Fruit fly (Drosophila melanogaster): ENCODE measurements around the gene lqfR.

Gene lqfR

dm6 chr3R:22447874-22448254, 36.8 kb downstream of the lqfR start, which contains the start of gene CG34376 (continued):
- TF ChIP-seq CG9139 (GFP tag; optimal IDR thresholded peaks at IDR 0.05), result peak; percentile 18
- peak; percentile 73; the same call in 1 of the 3 replicates for TF ChIP-seq CG8119 (GFP tag; IDR thresholded peaks at IDR 0.05)
- peak; percentile 24 for TF ChIP-seq achi (GFP tag; optimal IDR thresholded peaks at IDR 0.05)
- TF ChIP-seq Hr39 (GFP tag; optimal IDR thresholded peaks at IDR 0.05), result no peak
- TF ChIP-seq CG6808 (GFP tag; optimal IDR thresholded peaks at IDR 0.05), result no peak
- TF ChIP-seq svp (GFP tag), result peak; percentile 54
- peak; percentile 51 for TF ChIP-seq Gug (GFP tag; IDR thresholded peaks at IDR 0.05)
- peak; percentile 55 for TF ChIP-seq CG32006 (GFP tag; optimal IDR thresholded peaks at IDR 0.05)
- TF ChIP-seq dac (GFP tag; optimal IDR thresholded peaks at IDR 0.05), result no peak
- TF ChIP-seq CG11902 (GFP tag; optimal IDR thresholded peaks at IDR 0.05), result no peak
- peak; percentile 18 for TF ChIP-seq Sox14 (GFP tag; optimal IDR thresholded peaks at IDR 0.05)
- TF ChIP-seq CG6163 (GFP tag; IDR thresholded peaks at IDR 0.05), result peak; percentile 74

dm6 chr3R:22449871-22450424, 38.8 kb downstream of the lqfR start:
- TF ChIP-seq CG34406 (GFP tag; optimal IDR thresholded peaks at IDR 0.05) (no peak), svp (GFP tag) (no peak), achi (GFP tag; optimal IDR thresholded peaks at IDR 0.05) (no peak), fkh (GFP tag; optimal IDR thresholded peaks at IDR 0.05) (peak; percentile 15), CG11294 (GFP tag; IDR thresholded peaks at IDR 0.05) (no peak)

dm6 chr3R:22454397-22455334, 43.6 kb downstream of the lqfR start:
- TF ChIP-seq ss (GFP tag; optimal IDR thresholded peaks at IDR 0.05) (no peak), svp (GFP tag) (peak; percentile 98), eg (GFP tag; IDR thresholded peaks at IDR 0.05) (no peak), Eip78C (GFP tag) (no peak), Gug (GFP tag; IDR thresholded peaks at IDR 0.05) (no peak), esn (GFP tag; optimal IDR thresholded peaks at IDR 0.05) (no peak)

dm6 chr3R:22455335-22455985, 44.4 kb downstream of the lqfR start:
- TF ChIP-seq CG10669 (GFP tag; optimal IDR thresholded peaks at IDR 0.05) (peak; percentile 53), Eip93F (GFP tag; optimal IDR thresholded peaks at IDR 0.05) (no peak), ss (GFP tag; optimal IDR thresholded peaks at IDR 0.05) (peak in 1 of 2 experiments; percentile 48), lz (GFP tag; optimal IDR thresholded peaks at IDR 0.05) (peak; percentile 9), Sox14 (GFP tag; optimal IDR thresholded peaks at IDR 0.05) (peak; percentile 32), achi (GFP tag; optimal IDR thresholded peaks at IDR 0.05) (peak; percentile 52), fd85E (GFP tag; optimal IDR thresholded peaks at IDR 0.05) (no peak), Met (GFP tag; optimal IDR thresholded peaks at IDR 0.05) (no peak), Ets21C (GFP tag; optimal IDR thresholded peaks at IDR 0.05) (no peak), spab (GFP tag; optimal IDR thresholded peaks at IDR 0.05) (peak; percentile 54), CG3919 (GFP tag; optimal IDR thresholded peaks at IDR 0.05) (peak; percentile 35), svp (GFP tag) (peak; percentile 81), CG11762 (GFP tag; optimal IDR thresholded peaks at IDR 0.05; ENCODE audit: insufficient read depth) (peak; percentile 37), Eip78C (GFP tag) (peak; percentile 88), pdm3 (GFP tag; optimal IDR thresholded peaks at IDR 0.05) (peak; percentile 34), CG16779 (tag; optimal IDR thresholded peaks at IDR 0.05) (peak; percentile 35), fd59A (GFP tag; optimal IDR thresholded peaks at IDR 0.05) (peak; percentile 16), CG6808 (GFP tag; optimal IDR thresholded peaks at IDR 0.05) (peak; percentile 53), CG3032 (tag; optimal IDR thresholded peaks at IDR 0.05) (peak; percentile 38), CG6276 (GFP tag; optimal IDR thresholded peaks at IDR 0.05) (peak; percentile 27), topi (GFP tag; optimal IDR thresholded peaks at IDR 0.05) (peak; percentile 2), CG1621 (tag; optimal IDR thresholded peaks at IDR 0.05) (peak; percentile 18), CG8632 (GFP tag; optimal IDR thresholded peaks at IDR 0.05) (peak; percentile 29), CG34406 (GFP tag; optimal IDR thresholded peaks at IDR 0.05) (peak; percentile 32), CG32006 (GFP tag; optimal IDR thresholded peaks at IDR 0.05) (peak; percentile 72), CG31627 (GFP tag; optimal IDR thresholded peaks at IDR 0.05) (no peak), Ets96B (tag; optimal IDR thresholded peaks at IDR 0.05) (peak; percentile 45), Eip75B (GFP tag; optimal IDR thresholded peaks at IDR 0.05) (peak; percentile 52), Lpt (GFP tag; optimal IDR thresholded peaks at IDR 0.05) (no peak), CG8119 (GFP tag; IDR thresholded peaks at IDR 0.05) (0 out of 3 replicates have a peak, but pooled peaks have one; percentile 22), CG10631 (GFP tag; optimal IDR thresholded peaks at IDR 0.05) (peak; percentile 20)
